Fruit fly (Drosophila melanogaster): ENCODE results near the gene CG34126.

The CG34126 gene

dm6 chr2L:5000287-5000871 is 19.0 kb downstream of the CG34126 start (continued):
- TF ChIP-seq cyc (GFP tag; optimal IDR thresholded peaks at IDR 0.05) (peak; percentile 75), spab (GFP tag; optimal IDR thresholded peaks at IDR 0.05) (peak; percentile 84), CG8119 (GFP tag; IDR thresholded peaks at IDR 0.05) (peak; percentile 82), CG11902 (GFP tag; optimal IDR thresholded peaks at IDR 0.05) (peak; percentile 67), CG6854 (GFP tag; optimal IDR thresholded peaks at IDR 0.05) (peak; percentile 79), CG8632 (GFP tag; optimal IDR thresholded peaks at IDR 0.05) (peak; percentile 79), CG1621 (tag; optimal IDR thresholded peaks at IDR 0.05) (peak; percentile 64), Eip93F (GFP tag; optimal IDR thresholded peaks at IDR 0.05) (peak; percentile 63), CG8319 (GFP tag; optimal IDR thresholded peaks at IDR 0.05) (peak; percentile 53), Sox102F (GFP tag; optimal IDR thresholded peaks at IDR 0.05) (peak; percentile 86), fkh (GFP tag; optimal IDR thresholded peaks at IDR 0.05) (peak; percentile 69), Eip75B (GFP tag; optimal IDR thresholded peaks at IDR 0.05) (peak; percentile 80), CG15336 (GFP tag; IDR thresholded peaks at IDR 0.05) (peak; percentile 87), eg (GFP tag; IDR thresholded peaks at IDR 0.05) (peak; percentile 69), Smox (GFP tag; optimal IDR thresholded peaks at IDR 0.05) (peak; percentile 86), lz (GFP tag; optimal IDR thresholded peaks at IDR 0.05) (peak; percentile 92), pdm3 (GFP tag; optimal IDR thresholded peaks at IDR 0.05) (peak; percentile 88), salr (GFP tag; optimal IDR thresholded peaks at IDR 0.05) (peak; percentile 70 to 82), Sox15 (GFP tag; optimal IDR thresholded peaks at IDR 0.05) (peak; percentile 64), CG10631 (GFP tag; optimal IDR thresholded peaks at IDR 0.05) (peak; percentile 78), OdsH (GFP tag; optimal IDR thresholded peaks at IDR 0.05) (peak; percentile 81), Hr39 (GFP tag; optimal IDR thresholded peaks at IDR 0.05) (peak; percentile 79), CG6276 (GFP tag; optimal IDR thresholded peaks at IDR 0.05) (peak; percentile 62), CG32006 (GFP tag; optimal IDR thresholded peaks at IDR 0.05) (peak; percentile 70), net (GFP tag; optimal IDR thresholded peaks at IDR 0.05) (peak; percentile 74), Eip78C (GFP tag) (peak; percentile 96), CG9139 (GFP tag; optimal IDR thresholded peaks at IDR 0.05) (peak; percentile 77), dac (GFP tag; optimal IDR thresholded peaks at IDR 0.05) (peak; percentile 2), svp (GFP tag) (peak; percentile 92), Hr4 (GFP tag; optimal IDR thresholded peaks at IDR 0.05) (peak; percentile 73)

- TF ChIP-seq Gug (GFP tag; IDR thresholded peaks at IDR 0.05) = peak; percentile 49; the same call in 1 of the 2 replicates
- no peak for TF ChIP-seq CG8119 (GFP tag; IDR thresholded peaks at IDR 0.05)
- peak; percentile 2 for TF ChIP-seq svp (GFP tag)
- peak; percentile 57 for TF ChIP-seq dsx (GFP tag; optimal IDR thresholded peaks at IDR 0.05; ENCODE audit: poor library complexity, severe bottlenecking)
- peak; percentile 7; the same call in 1 of the 2 replicates for TF ChIP-seq CG15336 (GFP tag; IDR thresholded peaks at IDR 0.05)
- no peak for TF ChIP-seq Ets21C (GFP tag; optimal IDR thresholded peaks at IDR 0.05)
- TF ChIP-seq salr (GFP tag; optimal IDR thresholded peaks at IDR 0.05) = peak in 1 of 2 experiments; percentile 23
- peak; percentile 2 for TF ChIP-seq Hr4 (GFP tag; optimal IDR thresholded peaks at IDR 0.05)
- TF ChIP-seq CG6163 (GFP tag; IDR thresholded peaks at IDR 0.05) = peak; percentile 65
- TF ChIP-seq CG11294 (GFP tag; IDR thresholded peaks at IDR 0.05) = peak; percentile 62
- peak; percentile 73 for TF ChIP-seq eg (GFP tag; IDR thresholded peaks at IDR 0.05)
- TF ChIP-seq OdsH (GFP tag; optimal IDR thresholded peaks at IDR 0.05) = peak; percentile 9
- no peak for TF ChIP-seq spab (GFP tag; optimal IDR thresholded peaks at IDR 0.05)
These were observed 19.6 kb downstream of the CG34126 start for dm6 chr2L:5000919-5001581.

- no peak for TF ChIP-seq CG32006 (GFP tag; optimal IDR thresholded peaks at IDR 0.05)
- peak; percentile 90 for TF ChIP-seq vri (GFP tag; optimal IDR thresholded peaks at IDR 0.05)
These were observed 20.1 kb downstream of the CG34126 start for dm6 chr2L:5001582-5001929.

Measured in whole organism, prepupa.